Worm (Caenorhabditis elegans) whole organism, L4/young adult: ENCODE data around the gene C18H7.4.

Experiments used
- W03F9.2 ChIP-seq: fragments of 150-350 bp; optimal IDR thresholded peaks from 2 replicates; lab custom pipeline; 2014; ENCODE audit warnings: missing biosample characterization, missing genetic modification characterization
- him-1 ChIP-seq: sonication (generic microtip); optimal IDR thresholded peaks from 2 replicates; lab custom pipeline; 2016; ENCODE audit warnings: missing genotype, missing genetic modification reagents, missing genetic modification characterization, missing compliant biosample characterization

- TF ChIP-seq W03F9.2 (tag; lab: Kevin White, UChicago), result no peak
- TF ChIP-seq him-1, result no peak
Measured at ce11 chrIV:631869-632268, 38.7 kb downstream of the C18H7.4 start.
